Worm (Caenorhabditis elegans) whole organism, L3 larva: ENCODE results near the gene nspf-3.

ENCODE experiments used
- ceh-82 ChIP-seq: fragments of 150-350 bp; optimal IDR thresholded peaks from 2 replicates; lab custom pipeline; 2014; ENCODE audit warnings: missing biosample characterization, missing genetic modification characterization
- egl-27 ChIP-seq: sonication (generic microtip); optimal IDR thresholded peaks from 4 replicates; lab custom pipeline; 2017; ENCODE audit warnings: missing biosample characterization, missing genetic modification reagents, missing genetic modification characterization
- eor-1 ChIP-seq, 2 experiments: fragments of 150-350 bp; optimal IDR thresholded peaks; 2 replicates each; lab custom pipeline; 2014 to 2018; ENCODE audit warnings: missing biosample characterization in 2 of 2, missing genetic modification characterization in 2 of 2
- fos-1 ChIP-seq: fragments of 150-350 bp; optimal IDR thresholded peaks from 2 replicates; lab custom pipeline; 2014; ENCODE audit warnings: missing biosample characterization, missing genetic modification characterization
- lin-39 ChIP-seq: fragments of 150-350 bp; optimal IDR thresholded peaks from 2 replicates; lab custom pipeline; 2018; ENCODE audit warnings: missing biosample characterization, missing genetic modification reagents, missing genetic modification characterization
- mdl-1 ChIP-seq: fragments of 150-350 bp; optimal IDR thresholded peaks from 2 replicates; lab custom pipeline; 2014; ENCODE audit warnings: missing biosample characterization, missing genetic modification characterization
- nfya-1 ChIP-seq: sonication (generic microtip); optimal IDR thresholded peaks from 2 replicates; lab custom pipeline; 2017; ENCODE audit warnings: missing genetic modification characterization, mild to moderate bottlenecking, missing compliant biosample characterization, antibody characterized with exemption, moderate library complexity; ENCODE audit not compliant: insufficient read depth
- nhr-28 ChIP-seq: fragments of 150-350 bp; optimal IDR thresholded peaks from 2 replicates; lab custom pipeline; 2014; ENCODE audit warnings: missing biosample characterization, missing genetic modification characterization
- nhr-77 ChIP-seq: fragments of 150-350 bp; optimal IDR thresholded peaks from 2 replicates; lab custom pipeline; 2014; ENCODE audit warnings: missing biosample characterization, missing genetic modification characterization
- pqm-1 ChIP-seq: fragments of 150-350 bp; optimal IDR thresholded peaks from 2 replicates; lab custom pipeline; 2017; ENCODE audit warnings: missing biosample characterization, missing genetic modification characterization, inconsistent platforms
- skn-1 ChIP-seq: fragments of 150-350 bp; optimal IDR thresholded peaks from 2 replicates; lab custom pipeline; 2014; ENCODE audit warnings: missing biosample characterization, missing genetic modification characterization
- snpc-4 ChIP-seq: fragments of 150-350 bp; optimal IDR thresholded peaks from 2 replicates; lab custom pipeline; 2014; ENCODE audit warnings: missing biosample characterization, missing genetic modification characterization
- tbx-2 ChIP-seq: sonication (generic microtip); optimal IDR thresholded peaks from 2 replicates; lab custom pipeline; 2016; ENCODE audit warnings: mild to moderate bottlenecking, missing genetic modification characterization, missing compliant biosample characterization
- unc-39 ChIP-seq: sonication (generic microtip); optimal IDR thresholded peaks from 4 replicates; lab custom pipeline; 2017; ENCODE audit warnings: missing biosample characterization, missing genetic modification characterization

DNA sequence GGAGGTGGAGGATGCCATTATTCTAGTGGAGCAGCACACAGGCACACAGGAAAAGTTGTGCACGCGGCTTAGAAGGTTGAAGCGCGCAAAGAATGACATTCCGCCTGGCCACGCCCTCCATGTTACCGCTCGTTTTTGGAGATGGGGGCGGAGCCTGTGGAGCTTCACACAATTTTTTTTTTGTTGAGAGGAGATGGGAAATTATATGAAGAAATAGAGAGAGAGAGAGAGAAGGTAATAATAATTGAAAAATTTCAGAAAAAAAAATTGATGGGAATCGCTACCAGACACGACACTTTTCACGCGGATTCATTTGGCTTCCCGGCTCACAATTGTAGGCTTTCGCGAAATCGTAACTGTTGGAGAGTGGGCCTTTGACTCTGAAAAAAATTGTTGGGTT lies 27.4 kb upstream of the nspf-3 start, which contains the start of gene T05A8.3:
- no peak for TF ChIP-seq nfya-1
- no peak for TF ChIP-seq mdl-1 (tag; lab: Kevin White, UChicago)
- no peak for TF ChIP-seq fos-1 (tag; lab: Kevin White, UChicago)
- TF ChIP-seq egl-27 (tag; lab: Kevin White, UChicago), result no peak
- no peak for TF ChIP-seq snpc-4 (tag; lab: Kevin White, UChicago)
- TF ChIP-seq ceh-82 (tag; lab: Kevin White, UChicago), result no peak
- no peak for TF ChIP-seq eor-1 (tag; optimal IDR thresholded peaks at IDR 0.05; lab: Kevin White, UChicago)
- no peak for TF ChIP-seq skn-1 (tag; lab: Kevin White, UChicago)
- TF ChIP-seq nhr-28 (tag; lab: Kevin White, UChicago), result no peak
- no peak for TF ChIP-seq tbx-2 (tag; lab: Kevin White, UChicago)
- TF ChIP-seq nhr-77 (tag; lab: Kevin White, UChicago), result no peak
- TF ChIP-seq lin-39 (tag; lab: Kevin White, UChicago), result no peak
- TF ChIP-seq unc-39 (tag; lab: Kevin White, UChicago), result no peak
- TF ChIP-seq pqm-1 (tag; lab: Kevin White, UChicago), result no peak
